Worm (Caenorhabditis elegans): ENCODE measurements around the gene C06E4.1.
A peak's percentile ranks its signal among the peaks of the same experiment; 100 is the strongest.

Gene C06E4.1

DNA sequence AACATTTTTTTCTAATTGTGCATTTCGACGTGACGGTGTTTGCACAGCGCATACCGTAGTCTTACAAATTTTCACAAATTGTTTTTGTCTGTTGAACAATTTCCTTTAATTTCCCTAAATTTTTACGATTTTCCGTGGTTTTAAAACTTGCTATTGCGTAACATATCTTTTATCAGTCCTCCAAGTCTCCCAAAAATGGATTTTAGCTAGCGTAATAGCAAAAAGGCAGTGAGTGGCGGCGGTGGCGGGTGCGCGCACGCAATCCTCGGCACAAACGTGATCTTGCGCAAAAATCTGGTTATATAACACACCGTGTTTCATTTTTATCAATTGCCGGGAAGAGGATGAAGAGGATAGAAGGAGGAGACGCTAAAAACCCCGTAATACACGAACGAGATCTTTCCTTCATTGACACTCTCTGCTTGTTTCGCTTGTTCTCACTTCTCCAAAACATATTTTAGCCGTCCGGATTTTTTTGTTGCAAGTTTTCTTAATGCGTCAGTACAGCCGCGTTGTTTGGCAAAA lies 46.7 kb upstream of the C06E4.1 start:
- TF ChIP-seq ceh-83 (GFP tag; optimal IDR thresholded peaks at IDR 0.05): no peak
- TF ChIP-seq flh-1 (GFP tag; optimal IDR thresholded peaks at IDR 0.05): no peak
- peak; percentile 86 for TF ChIP-seq zip-8 (tag; optimal IDR thresholded peaks at IDR 0.05)

- no peak for TF ChIP-seq blmp-1 (tag; optimal IDR thresholded peaks at IDR 0.05)
- TF ChIP-seq unc-120 (tag; optimal IDR thresholded peaks at IDR 0.05; ENCODE audit: poor library complexity, severe bottlenecking): no peak
- no peak for TF ChIP-seq nhr-237 (tag; optimal IDR thresholded peaks at IDR 0.05)
- no peak for TF ChIP-seq ham-2 (GFP tag; optimal IDR thresholded peaks at IDR 0.05)
- TF ChIP-seq sem-2 (GFP tag; optimal IDR thresholded peaks at IDR 0.05): no peak
- TF ChIP-seq nhr-12 (tag; optimal IDR thresholded peaks at IDR 0.05): no peak
- TF ChIP-seq mab-5 (tag; optimal IDR thresholded peaks at IDR 0.05): no peak
- TF ChIP-seq lin-32 (GFP tag; optimal IDR thresholded peaks at IDR 0.05): no peak
- TF ChIP-seq flh-1 (GFP tag; optimal IDR thresholded peaks at IDR 0.05): no peak
- TF ChIP-seq hlh-1 (tag; optimal IDR thresholded peaks at IDR 0.05): no peak
- no peak for TF ChIP-seq ceh-83 (GFP tag; optimal IDR thresholded peaks at IDR 0.05)
- TF ChIP-seq cnd-1 (tag; optimal IDR thresholded peaks at IDR 0.05): no peak
Observed at ce11 chrIV:7237668-7238214, 45.3 kb upstream of the C06E4.1 start, which contains the start of gene elo-3. TSS of gene elo-3 (plus strand) at chrIV:7237718.

DNA sequence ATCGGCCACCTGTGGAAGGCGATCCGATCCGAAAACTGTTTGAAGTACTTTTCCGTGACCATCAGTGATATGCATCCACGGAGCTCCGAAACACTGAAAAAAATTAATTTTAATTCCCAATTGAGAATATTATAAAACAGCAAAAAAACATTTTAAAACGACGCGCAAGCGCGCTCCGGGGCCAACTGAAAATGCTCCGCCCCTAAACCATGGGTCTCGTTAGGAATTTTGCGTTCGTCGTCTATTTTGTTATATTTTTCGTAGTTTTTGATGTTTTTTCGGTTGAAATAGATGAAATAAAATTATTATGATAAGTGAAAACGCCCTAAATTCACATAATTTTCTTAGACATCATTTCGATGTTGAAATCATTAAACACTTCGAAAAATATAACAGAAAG lies 42.5 kb upstream of the C06E4.1 start:
- TF ChIP-seq flh-1 (GFP tag; optimal IDR thresholded peaks at IDR 0.05): no peak
- TF ChIP-seq mep-1 (tag; optimal IDR thresholded peaks at IDR 0.05): no peak
- peak; percentile 36 for TF ChIP-seq ceh-83 (GFP tag; optimal IDR thresholded peaks at IDR 0.05)

- TF ChIP-seq lsy-2 (tag; optimal IDR thresholded peaks at IDR 0.05): no peak
- no peak for TF ChIP-seq drap-1 (GFP tag; optimal IDR thresholded peaks at IDR 0.05)
- TF ChIP-seq flh-1 (GFP tag; optimal IDR thresholded peaks at IDR 0.05): no peak
- no peak for TF ChIP-seq lin-13 (tag; optimal IDR thresholded peaks at IDR 0.05)
- TF ChIP-seq hlh-1 (tag; optimal IDR thresholded peaks at IDR 0.05): peak; percentile 35
- TF ChIP-seq unc-39 (tag; optimal IDR thresholded peaks at IDR 0.05): no peak
- TF ChIP-seq pha-4 (tag; optimal IDR thresholded peaks at IDR 0.05): no peak
- no peak for TF ChIP-seq mep-1 (tag; optimal IDR thresholded peaks at IDR 0.05)
Observed at ce11 chrIV:7242220-7242789, 40.8 kb upstream of the C06E4.1 start, which contains the start of gene gstk-2. TSS of gene gstk-2 (minus strand) at chrIV:7242270.

DNA sequence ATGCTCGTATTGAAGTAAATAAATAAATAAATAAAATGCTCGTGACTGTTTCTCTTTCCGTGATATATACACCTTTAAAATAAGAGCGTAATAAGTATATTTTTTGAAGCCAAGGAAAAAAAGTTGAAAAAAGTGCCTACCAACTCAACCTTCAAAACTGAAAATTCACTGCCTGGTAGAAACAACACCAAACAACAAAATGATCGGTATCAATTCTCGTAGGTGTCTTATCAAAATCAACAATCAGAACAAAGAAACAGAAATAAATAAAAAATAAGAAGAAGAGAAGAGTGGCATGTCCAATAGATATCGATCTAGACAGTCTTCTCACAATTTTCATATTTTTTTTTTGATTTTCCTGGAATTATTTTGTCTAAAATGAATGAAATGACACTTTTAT lies 39.1 kb upstream of the C06E4.1 start, which contains the start of gene afmd-1:
Gene afmd-1, plus strand, starts transcription at position 316 of the 400 bp plus-strand sequence.
- TF ChIP-seq ztf-11 (tag; optimal IDR thresholded peaks at IDR 0.05) (no peak), elt-3 (tag; optimal IDR thresholded peaks at IDR 0.05) (no peak), zip-8 (tag; optimal IDR thresholded peaks at IDR 0.05) (no peak), mls-2 (tag; optimal IDR thresholded peaks at IDR 0.05) (no peak), nhr-12 (tag; optimal IDR thresholded peaks at IDR 0.05) (no peak), nhr-76 (tag; optimal IDR thresholded peaks at IDR 0.05) (no peak), mep-1 (tag; optimal IDR thresholded peaks at IDR 0.05) (no peak), snpc-4 (tag; optimal IDR thresholded peaks at IDR 0.05) (no peak), sem-2 (GFP tag; optimal IDR thresholded peaks at IDR 0.05) (no peak), ham-2 (GFP tag; optimal IDR thresholded peaks at IDR 0.05) (no peak), flh-1 (GFP tag; optimal IDR thresholded peaks at IDR 0.05) (no peak), hlh-1 (tag; optimal IDR thresholded peaks at IDR 0.05) (no peak), lin-13 (tag; optimal IDR thresholded peaks at IDR 0.05) (no peak), drap-1 (GFP tag; optimal IDR thresholded peaks at IDR 0.05) (no peak), nhr-237 (tag; optimal IDR thresholded peaks at IDR 0.05) (no peak), M03D4.4 (tag; optimal IDR thresholded peaks at IDR 0.05) (no peak), lsy-2 (tag; optimal IDR thresholded peaks at IDR 0.05) (no peak), ceh-39 (tag; optimal IDR thresholded peaks at IDR 0.05) (no peak), cnd-1 (tag; optimal IDR thresholded peaks at IDR 0.05) (no peak)

- TF ChIP-seq pha-4 (tag; optimal IDR thresholded peaks at IDR 0.05) (no peak), ceh-43 (GFP tag; optimal IDR thresholded peaks at IDR 0.05) (no peak), hlh-1 (tag; optimal IDR thresholded peaks at IDR 0.05) (no peak), elt-1 (tag; optimal IDR thresholded peaks at IDR 0.05; ENCODE audit: borderline replicate concordance, insufficient read depth) (no peak), nhr-237 (tag; optimal IDR thresholded peaks at IDR 0.05) (no peak), unc-62 (GFP tag; optimal IDR thresholded peaks at IDR 0.05) (no peak), ceh-83 (GFP tag; optimal IDR thresholded peaks at IDR 0.05) (no peak), ceh-39 (tag; optimal IDR thresholded peaks at IDR 0.05) (no peak), snpc-4 (tag; optimal IDR thresholded peaks at IDR 0.05) (no peak), ztf-11 (tag; optimal IDR thresholded peaks at IDR 0.05) (no peak), bed-3 (GFP tag; optimal IDR thresholded peaks at IDR 0.05) (no peak), nhr-12 (tag; optimal IDR thresholded peaks at IDR 0.05) (no peak), flh-1 (GFP tag; optimal IDR thresholded peaks at IDR 0.05) (no peak), M03D4.4 (tag; optimal IDR thresholded peaks at IDR 0.05) (no peak), nhr-2 (tag; optimal IDR thresholded peaks at IDR 0.05) (no peak), unc-120 (tag; optimal IDR thresholded peaks at IDR 0.05; ENCODE audit: poor library complexity, severe bottlenecking) (no peak)
Observed at ce11 chrIV:7245592-7245991, 37.5 kb upstream of the C06E4.1 start.

Measured in whole organism, mixed stage, embryonic.